Worm (Caenorhabditis elegans): ENCODE data around the gene K02E10.4.

- no peak for TF ChIP-seq nhr-85 (tag)
- TF ChIP-seq nhr-76 (tag; optimal IDR thresholded peaks at IDR 0.05) = no peak
- no peak for TF ChIP-seq pag-3 (tag; optimal IDR thresholded peaks at IDR 0.05; ENCODE audit: borderline replicate concordance, insufficient read depth)
- TF ChIP-seq unc-62 (GFP tag; optimal IDR thresholded peaks at IDR 0.05) = no peak
- no peak for TF ChIP-seq egl-27 (tag; optimal IDR thresholded peaks at IDR 0.05)
- no peak for TF ChIP-seq nhr-84 (tag; optimal IDR thresholded peaks at IDR 0.05)
- no peak for TF ChIP-seq ama-1 (optimal IDR thresholded peaks at IDR 0.05)
- no peak for TF ChIP-seq grh-1 (GFP tag; IDR thresholded peaks at IDR 0.05)
- no peak for TF ChIP-seq isw-1 (GFP tag; IDR thresholded peaks at IDR 0.05)
These were observed 9.4 kb upstream of the K02E10.4 start, which contains the start of gene R04B3.2 for ce11 chrX:2473618-2474017.

Measured in whole organism, L1 larva.